Worm (Caenorhabditis elegans) whole organism, young adult: ENCODE results near the gene srw-85.

Experiments used
- F49E8.2 ChIP-seq: sonication (generic microtip); optimal IDR thresholded peaks from 3 replicates; lab custom pipeline; 2017; ENCODE audit warnings: missing genetic modification characterization, mild to moderate bottlenecking, missing compliant biosample characterization, antibody characterized with exemption, moderate library complexity; ENCODE audit not compliant: insufficient read depth
- F52B5.7 ChIP-seq: sonication (generic microtip); optimal IDR thresholded peaks from 2 replicates; lab custom pipeline; 2016; ENCODE audit warnings: mild to moderate bottlenecking, missing genetic modification characterization, missing compliant biosample characterization
- F55B11.4 ChIP-seq: sonication (generic microtip); optimal IDR thresholded peaks from 2 replicates; lab custom pipeline; 2016; ENCODE audit warnings: missing compliant biosample characterization, missing genetic modification characterization, borderline replicate concordance; ENCODE audit not compliant: insufficient read depth
- T07F8.4 ChIP-seq: sonication (generic microtip); optimal IDR thresholded peaks from 2 replicates; lab custom pipeline; 2016; ENCODE audit warnings: mild to moderate bottlenecking, missing genetic modification characterization, moderate library complexity, missing compliant biosample characterization
- attf-3 ChIP-seq: fragments of 200-800 bp; sonication (Bioruptor generic); conservative IDR thresholded peaks from 2 replicates; pipeline ENCODE4 v1.3.6; 2022; ENCODE audit warnings: missing genetic modification reagents, missing genetic modification characterization, missing compliant biosample characterization
- dpff-1 ChIP-seq: sonication (generic microtip); optimal IDR thresholded peaks from 2 replicates; lab custom pipeline; 2017; ENCODE audit warnings: mild to moderate bottlenecking, missing genetic modification characterization, missing compliant biosample characterization
- hmg-1.2 ChIP-seq: fragments of 200-800 bp; sonication (Bioruptor generic); IDR thresholded peaks from 2 replicates; pipeline ENCODE4 v1.3.6; 2022; ENCODE audit warnings: missing genetic modification reagents, missing genetic modification characterization, missing compliant biosample characterization
- pha-4 ChIP-seq: fragments of 150-350 bp; sonication (generic microtip); optimal IDR thresholded peaks from 2 replicates; lab custom pipeline; 2014; ENCODE audit warnings: missing biosample characterization, missing genetic modification reagents, missing genetic modification characterization

DNA sequence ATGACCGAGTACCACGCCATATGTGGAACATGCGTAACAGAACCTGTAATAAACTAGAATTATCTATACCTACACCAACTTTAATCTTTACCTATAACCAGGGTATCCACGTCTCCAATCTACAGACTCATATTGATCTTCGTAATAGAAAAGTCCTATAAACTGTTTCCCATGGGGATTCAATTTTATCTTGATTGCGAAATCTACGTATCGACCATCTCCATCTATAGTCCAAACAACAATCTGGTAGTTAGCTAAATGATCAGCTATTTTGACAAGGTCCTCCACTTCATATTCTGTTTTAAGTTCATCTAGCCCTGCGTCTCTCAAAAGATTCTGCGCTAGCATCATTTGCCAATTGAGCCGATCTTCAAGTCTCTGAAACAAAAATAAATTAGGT lies 1.3 kb downstream of the srw-85 start:
- no peak for TF ChIP-seq T07F8.4 (tag; lab: Kevin White, UChicago)
- no peak for TF ChIP-seq F52B5.7 (tag; lab: Kevin White, UChicago)
- TF ChIP-seq F49E8.2 (tag; lab: Kevin White, UChicago): no peak
- no peak for TF ChIP-seq hmg-1.2 (GFP tag; lab: Robert Waterston, UW)
- TF ChIP-seq dpff-1 (tag; lab: Kevin White, UChicago): no peak
- no peak for TF ChIP-seq attf-3
- no peak for TF ChIP-seq pha-4 (tag; lab: Kevin White, UChicago)
- no peak for TF ChIP-seq F55B11.4 (tag; lab: Kevin White, UChicago)
